Worm (Caenorhabditis elegans) whole organism, L2 larva: ENCODE results near the gene C05E4.12.
A peak's percentile ranks its signal among the peaks of the same experiment; 100 is the strongest.

Source experiments
- R02D3.7 ChIP-seq: fragments of 150-350 bp; optimal IDR thresholded peaks from 2 replicates; lab custom pipeline; 2014; ENCODE audit warnings: missing biosample characterization, missing genetic modification characterization
- Y55F3AM.14 ChIP-seq: fragments of 200-800 bp; sonication (Bioruptor generic); optimal IDR thresholded peaks from 2 replicates; lab custom pipeline; 2018; ENCODE audit warnings: mild to moderate bottlenecking, missing genetic modification characterization, missing compliant biosample characterization
- ZK546.5 ChIP-seq: sonication (generic microtip); optimal IDR thresholded peaks from 2 replicates; lab custom pipeline; 2017; ENCODE audit warnings: missing biosample characterization, missing genetic modification characterization
- aly-2 ChIP-seq: fragments of 150-350 bp; optimal IDR thresholded peaks from 2 replicates; lab custom pipeline; 2014; ENCODE audit warnings: missing biosample characterization, missing genetic modification characterization
- ama-1 ChIP-seq: fragments of 150-350 bp; optimal IDR thresholded peaks from 2 replicates; lab custom pipeline; 2018; ENCODE audit warnings: inconsistent platforms
- blmp-1 ChIP-seq: sonication (generic microtip); optimal IDR thresholded peaks from 2 replicates; lab custom pipeline; 2017; ENCODE audit warnings: missing genetic modification characterization, mild to moderate bottlenecking, missing compliant biosample characterization, antibody characterized with exemption, moderate library complexity; ENCODE audit not compliant: insufficient read depth
- ceh-16 ChIP-seq: fragments of 150-350 bp; optimal IDR thresholded peaks from 2 replicates; lab custom pipeline; 2014; ENCODE audit warnings: missing biosample characterization, missing genetic modification characterization
- crh-2 ChIP-seq: sonication (generic microtip); optimal IDR thresholded peaks from 2 replicates; lab custom pipeline; 2017; ENCODE audit warnings: missing biosample characterization, missing genetic modification characterization
- dmd-4 ChIP-seq: sonication (generic microtip); optimal IDR thresholded peaks from 2 replicates; lab custom pipeline; 2017; ENCODE audit warnings: missing biosample characterization, missing genetic modification characterization
- elt-1 ChIP-seq: fragments of 150-350 bp; optimal IDR thresholded peaks from 2 replicates; lab custom pipeline; 2014; ENCODE audit warnings: missing biosample characterization, missing genetic modification characterization
- fos-1 ChIP-seq: fragments of 150-350 bp; optimal IDR thresholded peaks from 2 replicates; lab custom pipeline; 2014; ENCODE audit warnings: missing biosample characterization, missing genetic modification characterization
- gmeb-1 ChIP-seq: fragments of 150-350 bp; optimal IDR thresholded peaks from 2 replicates; lab custom pipeline; 2014; ENCODE audit warnings: missing biosample characterization, missing genetic modification characterization
- lin-13 ChIP-seq: fragments of 150-350 bp; optimal IDR thresholded peaks from 2 replicates; lab custom pipeline; 2014; ENCODE audit warnings: missing biosample characterization, missing genetic modification reagents, missing genetic modification characterization
- lsy-2 ChIP-seq, 2 experiments: fragments of 150-350 bp in 1 of 2; sonication (generic microtip) in 1 of 2; optimal IDR thresholded peaks; 2 replicates each; lab custom pipeline; 2014 to 2017; ENCODE audit warnings: missing biosample characterization in 2 of 2, missing genetic modification characterization in 2 of 2
- mab-5 ChIP-seq: fragments of 150-350 bp; optimal IDR thresholded peaks from 2 replicates; lab custom pipeline; 2014; ENCODE audit warnings: missing biosample characterization, missing genetic modification characterization
- mbf-1 ChIP-seq: sonication (generic microtip); optimal IDR thresholded peaks from 2 replicates; lab custom pipeline; 2017; ENCODE audit warnings: missing biosample characterization, missing genetic modification characterization
- mdl-1 ChIP-seq, 2 experiments: fragments of 150-350 bp in 1 of 2; sonication (generic microtip) in 1 of 2; optimal IDR thresholded peaks; 2 replicates each; lab custom pipeline; 2017; ENCODE audit warnings: missing biosample characterization in 2 of 2, missing genetic modification characterization in 2 of 2
- nhr-11 ChIP-seq: fragments of 150-350 bp; optimal IDR thresholded peaks from 2 replicates; lab custom pipeline; 2014; ENCODE audit warnings: missing biosample characterization, missing genetic modification characterization
- nhr-12 ChIP-seq: fragments of 150-350 bp; optimal IDR thresholded peaks from 2 replicates; lab custom pipeline; 2014; ENCODE audit warnings: missing biosample characterization, missing genetic modification characterization
- nhr-129 ChIP-seq: fragments of 150-350 bp; optimal IDR thresholded peaks from 2 replicates; lab custom pipeline; 2014; ENCODE audit warnings: missing biosample characterization, missing genetic modification characterization
- nhr-21 ChIP-seq: fragments of 150-350 bp; optimal IDR thresholded peaks from 2 replicates; lab custom pipeline; 2014; ENCODE audit warnings: missing biosample characterization, missing genetic modification characterization
- nhr-237 ChIP-seq: fragments of 150-350 bp; optimal IDR thresholded peaks from 2 replicates; lab custom pipeline; 2014; ENCODE audit warnings: missing biosample characterization, missing genetic modification characterization
- nhr-25 ChIP-seq: fragments of 150-350 bp; sonication (generic microtip); optimal IDR thresholded peaks from 3 replicates; lab custom pipeline; 2014; ENCODE audit warnings: missing biosample characterization, missing genetic modification characterization
- nhr-6 ChIP-seq: fragments of 150-350 bp; optimal IDR thresholded peaks from 2 replicates; lab custom pipeline; 2014; ENCODE audit warnings: missing biosample characterization, missing genetic modification characterization
- sma-3 ChIP-seq: sonication (generic microtip); optimal IDR thresholded peaks from 2 replicates; lab custom pipeline; 2016; ENCODE audit warnings: missing genetic modification reagents, missing genetic modification characterization, missing compliant biosample characterization
- sma-9 ChIP-seq, 2 experiments: fragments of 150-350 bp in 1 of 2; sonication (generic microtip) in 1 of 2; optimal IDR thresholded peaks; 2 replicates each; lab custom pipeline; 2014 to 2016; ENCODE audit warnings: missing genetic modification characterization in 2 of 2, mild to moderate bottlenecking in 1 of 2, missing biosample characterization in 1 of 2, missing compliant biosample characterization in 1 of 2, missing genetic modification reagents in 1 of 2, moderate library complexity in 1 of 2
- snpc-4 ChIP-seq: fragments of 150-350 bp; optimal IDR thresholded peaks from 2 replicates; lab custom pipeline; 2014; ENCODE audit warnings: missing biosample characterization, missing genetic modification characterization
- unc-39 ChIP-seq: fragments of 150-350 bp; optimal IDR thresholded peaks from 2 replicates; lab custom pipeline; 2014; ENCODE audit warnings: missing biosample characterization, missing genetic modification characterization
- unc-55 ChIP-seq: fragments of 150-350 bp; sonication (generic microtip); optimal IDR thresholded peaks from 3 replicates; lab custom pipeline; 2014; ENCODE audit warnings: missing biosample characterization, missing genetic modification reagents, missing genetic modification characterization
- ztf-1 ChIP-seq: fragments of 200-800 bp; sonication (Bioruptor generic); conservative IDR thresholded peaks from 2 replicates; pipeline ENCODE4 v1.3.6; 2022; ENCODE audit warnings: missing genetic modification characterization, missing compliant biosample characterization
- ztf-4 ChIP-seq: fragments of 150-350 bp; optimal IDR thresholded peaks from 2 replicates; lab custom pipeline; 2014; ENCODE audit warnings: missing biosample characterization, missing genetic modification characterization

The C05E4.12 gene

ce11 chrV:802726-803125 lies 40.9 kb upstream of the C05E4.12 start:
- TF ChIP-seq blmp-1 (tag; lab: Kevin White, UChicago): no peak
- TF ChIP-seq nhr-21 (tag; lab: Kevin White, UChicago): no peak
- no peak for TF ChIP-seq mbf-1 (tag; lab: Kevin White, UChicago)
- TF ChIP-seq lsy-2 (tag; optimal IDR thresholded peaks at IDR 0.05; lab: Kevin White, UChicago): no peak
- no peak for TF ChIP-seq nhr-11 (tag; lab: Kevin White, UChicago)
- no peak for TF ChIP-seq sma-9 (GFP tag; optimal IDR thresholded peaks at IDR 0.05; lab: Kevin White, UChicago)
- TF ChIP-seq sma-9 (tag; optimal IDR thresholded peaks at IDR 0.05; lab: Kevin White, UChicago): no peak
- TF ChIP-seq lin-13: no peak
- no peak for TF ChIP-seq nhr-6 (tag; lab: Kevin White, UChicago)
- TF ChIP-seq aly-2: no peak
- TF ChIP-seq mdl-1 (tag; optimal IDR thresholded peaks at IDR 0.05; lab: Kevin White, UChicago): no peak
- no peak for TF ChIP-seq nhr-12 (tag; lab: Kevin White, UChicago)
- no peak for TF ChIP-seq Y55F3AM.14 (GFP tag; lab: Kevin White, UChicago)
- no peak for TF ChIP-seq mab-5
- TF ChIP-seq nhr-25 (tag; lab: Kevin White, UChicago): no peak
- TF ChIP-seq, all 48 proteins: peak for 0

ce11 chrV:801555-802060 lies 39.8 kb upstream of the C05E4.12 start:
- TF ChIP-seq elt-1 (tag; lab: Kevin White, UChicago): peak; percentile 89
- peak; percentile 77 for TF ChIP-seq sma-9 (GFP tag; optimal IDR thresholded peaks at IDR 0.05; lab: Kevin White, UChicago)
- no peak for TF ChIP-seq sma-9 (tag; optimal IDR thresholded peaks at IDR 0.05; lab: Kevin White, UChicago)
- no peak for TF ChIP-seq ZK546.5 (tag; lab: Kevin White, UChicago)
- no peak for TF ChIP-seq gmeb-1 (tag; lab: Kevin White, UChicago)
- no peak for TF ChIP-seq ama-1 (lab: Kevin White, UChicago)
- peak; percentile 33 for TF ChIP-seq ceh-16 (tag; lab: Kevin White, UChicago)
- no peak for TF ChIP-seq unc-39

- TF ChIP-seq sma-9 (GFP tag; optimal IDR thresholded peaks at IDR 0.05; lab: Kevin White, UChicago): peak; percentile 70
- TF ChIP-seq sma-9 (tag; optimal IDR thresholded peaks at IDR 0.05; lab: Kevin White, UChicago): no peak
- TF ChIP-seq mdl-1 (tag; optimal IDR thresholded peaks at IDR 0.05; lab: Kevin White, UChicago): no peak
- TF ChIP-seq fos-1 (tag; lab: Kevin White, UChicago): no peak
- no peak for TF ChIP-seq Y55F3AM.14 (GFP tag; lab: Kevin White, UChicago)
- TF ChIP-seq elt-1 (tag; lab: Kevin White, UChicago): peak; percentile 3
- TF ChIP-seq ceh-16 (tag; lab: Kevin White, UChicago): no peak
Measured at ce11 chrV:800271-800670, 38.5 kb upstream of the C05E4.12 start.

- TF ChIP-seq ztf-4 (tag; lab: Kevin White, UChicago) (no peak), nhr-237 (tag; lab: Kevin White, UChicago) (no peak), blmp-1 (tag; lab: Kevin White, UChicago) (no peak)
Measured at ce11 chrV:797241-797640, 35.5 kb upstream of the C05E4.12 start.

ce11 chrV:794092-794491 lies 32.3 kb upstream of the C05E4.12 start:
- no peak for TF ChIP-seq ZK546.5 (tag; lab: Kevin White, UChicago)
- no peak for TF ChIP-seq sma-9 (GFP tag; optimal IDR thresholded peaks at IDR 0.05; lab: Kevin White, UChicago)
- TF ChIP-seq sma-9 (tag; optimal IDR thresholded peaks at IDR 0.05; lab: Kevin White, UChicago): no peak
- TF ChIP-seq dmd-4: no peak
- no peak for TF ChIP-seq snpc-4 (tag; lab: Kevin White, UChicago)
- TF ChIP-seq nhr-6 (tag; lab: Kevin White, UChicago): no peak
- TF ChIP-seq R02D3.7 (tag; lab: Kevin White, UChicago): no peak
- no peak for TF ChIP-seq ztf-1 (GFP tag; lab: Robert Waterston, UW)
- no peak for TF ChIP-seq fos-1 (tag; lab: Kevin White, UChicago)
- TF ChIP-seq unc-55 (GFP tag; lab: Kevin White, UChicago): no peak
- TF ChIP-seq sma-3 (GFP tag; lab: Kevin White, UChicago): no peak
- TF ChIP-seq crh-2 (tag; lab: Kevin White, UChicago): no peak
- TF ChIP-seq nhr-129 (tag; lab: Kevin White, UChicago): no peak
